Fruit fly (Drosophila melanogaster) whole organism, embryonic: ENCODE results near the gene ATPsynB.

Experiments used
- Bgb ChIP-seq: fragments of 200-800 bp; sonication (Bioruptor generic); IDR thresholded peaks from 2 replicates; pipeline ENCODE4 v1.3.6; 2022; ENCODE audit warnings: missing biosample characterization, missing genetic modification characterization; ENCODE audit not compliant: partially characterized antibody
- CG10267 ChIP-seq: fragments of 200-800 bp; sonication (Bioruptor generic); optimal IDR thresholded peaks from 2 replicates; lab custom pipeline; 2018; ENCODE audit warnings: missing biosample characterization, mild to moderate bottlenecking, missing genetic modification characterization, moderate library complexity
- CG10979 ChIP-seq: fragments of 200-800 bp; sonication (Bioruptor generic); optimal IDR thresholded peaks from 2 replicates; lab custom pipeline; 2018; ENCODE audit warnings: missing biosample characterization, mild to moderate bottlenecking, missing genetic modification characterization, moderate library complexity
- CG14014 ChIP-seq: fragments of 200-800 bp; sonication (Bioruptor generic); IDR thresholded peaks from 2 replicates; pipeline ENCODE4 v1.3.6; 2022; ENCODE audit warnings: missing biosample characterization, missing genetic modification characterization
- CG15011 ChIP-seq: fragments of 200-800 bp; sonication (Bioruptor generic); optimal IDR thresholded peaks from 3 replicates; lab custom pipeline; 2018; ENCODE audit warnings: missing biosample characterization, mild to moderate bottlenecking, missing genetic modification characterization
- CG15601 ChIP-seq: fragments of 200-800 bp; sonication (Bioruptor generic); optimal IDR thresholded peaks from 3 replicates; lab custom pipeline; 2019; ENCODE audit warnings: missing biosample characterization, mild to moderate bottlenecking, missing genetic modification characterization, moderate library complexity
- CG17612 ChIP-seq: fragments of 200-800 bp; sonication (Bioruptor generic); IDR thresholded peaks from 2 replicates; pipeline ENCODE4 v1.3.6; 2022; ENCODE audit warnings: missing biosample characterization, missing genetic modification characterization
- CG1832 ChIP-seq: fragments of 200-800 bp; sonication (Bioruptor generic); optimal IDR thresholded peaks from 2 replicates; lab custom pipeline; 2017; ENCODE audit warnings: missing biosample characterization, mild to moderate bottlenecking, missing genetic modification characterization, inconsistent platforms
- CG2889 ChIP-seq: fragments of 200-800 bp; sonication (Bioruptor generic); IDR thresholded peaks from 3 replicates; pipeline ENCODE4 v1.3.6; 2022; ENCODE audit warnings: missing biosample characterization, missing genetic modification characterization
- CG3995 ChIP-seq: fragments of 200-800 bp; sonication (Bioruptor generic); optimal IDR thresholded peaks from 3 replicates; lab custom pipeline; 2016; ENCODE audit warnings: missing biosample characterization, missing genetic modification characterization
- CG4360 ChIP-seq: fragments of 200-800 bp; sonication (Bioruptor generic); IDR thresholded peaks from 2 replicates; pipeline ENCODE4 v1.3.6; 2022; ENCODE audit warnings: missing biosample characterization, missing genetic modification characterization
- CG4617 ChIP-seq: fragments of 200-800 bp; sonication (Bioruptor generic); optimal IDR thresholded peaks from 3 replicates; lab custom pipeline; 2016; ENCODE audit warnings: missing biosample characterization, missing genetic modification characterization, borderline replicate concordance
- CG6175 ChIP-seq: fragments of 200-800 bp; sonication (Bioruptor generic); IDR thresholded peaks from 3 replicates; pipeline ENCODE4 v1.3.6; 2022; ENCODE audit warnings: missing biosample characterization, missing genetic modification characterization
- CG6813 ChIP-seq: fragments of 200-800 bp; sonication (Bioruptor generic); optimal IDR thresholded peaks from 2 replicates; lab custom pipeline; 2017; ENCODE audit warnings: missing biosample characterization, missing genetic modification characterization, mild to moderate bottlenecking, moderate library complexity, missing genetic modification reagents
- CG7839 ChIP-seq: fragments of 200-800 bp; sonication (Bioruptor generic); optimal IDR thresholded peaks from 3 replicates; lab custom pipeline; 2018; ENCODE audit warnings: missing biosample characterization, mild to moderate bottlenecking, missing genetic modification characterization, moderate library complexity
- CG7928 ChIP-seq: fragments of 200-800 bp; sonication (Bioruptor generic); optimal IDR thresholded peaks from 2 replicates; lab custom pipeline; 2017; ENCODE audit warnings: missing biosample characterization, mild to moderate bottlenecking, missing genetic modification characterization
- CrebB ChIP-seq: fragments of 200-800 bp; sonication (Bioruptor generic); optimal IDR thresholded peaks from 3 replicates; lab custom pipeline; 2018; ENCODE audit warnings: missing biosample characterization, mild to moderate bottlenecking, missing genetic modification characterization
- D ChIP-seq, 2 experiments: fragments of 200-800 bp in 1 of 2; fragments of >200 bp in 1 of 2; sonication (Bioruptor generic) in 1 of 2; optimal IDR thresholded peaks; 2 replicates in 1 of 2; 3 replicates in 1 of 2; lab custom pipeline; 2017; ENCODE audit warnings: mild to moderate bottlenecking in 1 of 2, missing biosample characterization in 1 of 2, missing genetic modification characterization in 1 of 2, missing genetic modification reagents in 1 of 2
- D19A ChIP-seq: fragments of 200-800 bp; optimal IDR thresholded peaks from 3 replicates; lab custom pipeline; 2019; ENCODE audit warnings: missing biosample characterization, mild to moderate bottlenecking, missing genetic modification characterization, moderate library complexity
- Dll ChIP-seq: fragments of 200-800 bp; sonication (Bioruptor generic); IDR thresholded peaks from 4 replicates; pipeline ENCODE4 v1.3.6; 2022; ENCODE audit warnings: missing biosample characterization, missing genetic modification characterization; ENCODE audit not compliant: partially characterized antibody
- Dref ChIP-seq: fragments of 200-800 bp; sonication (Bioruptor generic); IDR thresholded peaks from 2 replicates; pipeline ENCODE4 v1.3.6; 2022; ENCODE audit warnings: missing biosample characterization, missing genetic modification characterization
- HmgD ChIP-seq: fragments of 200-800 bp; sonication (Bioruptor generic); optimal IDR thresholded peaks from 3 replicates; lab custom pipeline; 2016; ENCODE audit warnings: missing biosample characterization, missing genetic modification characterization
- Jarid2 ChIP-seq: fragments of 200-800 bp; sonication (Bioruptor generic); optimal IDR thresholded peaks from 3 replicates; lab custom pipeline; 2017; ENCODE audit warnings: mild to moderate bottlenecking, missing biosample characterization, missing genetic modification reagents, missing genetic modification characterization
- Lim3 ChIP-seq: fragments of 200-800 bp; sonication (Bioruptor generic); IDR thresholded peaks from 2 replicates; pipeline ENCODE4 v1.3.6; 2022; ENCODE audit warnings: missing biosample characterization, missing genetic modification characterization
- MBD-R2 ChIP-seq: fragments of 200-800 bp; sonication (Bioruptor generic); IDR thresholded peaks from 2 replicates; pipeline ENCODE4 v1.3.6; 2022; ENCODE audit warnings: missing biosample characterization, missing genetic modification characterization
- MESR4 ChIP-seq: fragments of 200-800 bp; sonication (Bioruptor generic); optimal IDR thresholded peaks from 2 replicates; lab custom pipeline; 2018; ENCODE audit warnings: missing biosample characterization, mild to moderate bottlenecking, missing genetic modification characterization, moderate library complexity
- MTF-1 ChIP-seq: fragments of 200-800 bp; sonication (Bioruptor generic); optimal IDR thresholded peaks from 2 replicates; lab custom pipeline; 2018; ENCODE audit warnings: missing biosample characterization, mild to moderate bottlenecking, missing genetic modification characterization, borderline replicate concordance
- Med ChIP-seq: fragments of 200-800 bp; sonication (Bioruptor generic); peaks from one replicate; lab custom pipeline; 2016; ENCODE audit warnings: missing biosample characterization, missing genetic modification characterization, mild to moderate bottlenecking, inconsistent platforms, moderate library complexity
- Nf-YA ChIP-seq: fragments of 200-800 bp; sonication (Bioruptor generic); IDR thresholded peaks from 2 replicates; pipeline ENCODE4 v1.3.6; 2022; ENCODE audit warnings: missing biosample characterization, missing genetic modification characterization
- Opbp ChIP-seq: fragments of 200-800 bp; sonication (Bioruptor generic); IDR thresholded peaks from 3 replicates; pipeline ENCODE4 v1.3.6; 2022; ENCODE audit warnings: missing biosample characterization, missing genetic modification characterization; ENCODE audit not compliant: partially characterized antibody
- PHDP ChIP-seq: fragments of 200-800 bp; sonication (Bioruptor generic); optimal IDR thresholded peaks from 3 replicates; lab custom pipeline; 2018; ENCODE audit warnings: missing biosample characterization, mild to moderate bottlenecking, missing genetic modification characterization, moderate library complexity
- amos ChIP-seq: fragments of 200-800 bp; sonication (Bioruptor generic); IDR thresholded peaks from 2 replicates; pipeline ENCODE4 v1.3.6; 2022; ENCODE audit warnings: missing biosample characterization, missing genetic modification characterization; ENCODE audit not compliant: partially characterized antibody
- ash1 ChIP-seq: fragments of 200-800 bp; sonication (Bioruptor generic); optimal IDR thresholded peaks from 2 replicates; lab custom pipeline; 2018; ENCODE audit warnings: missing biosample characterization, mild to moderate bottlenecking, missing genetic modification characterization
- chif ChIP-seq, 2 experiments: fragments of 200-800 bp; sonication (Bioruptor generic); optimal IDR thresholded peaks; 3 replicates each; lab custom pipeline; 2016; ENCODE audit warnings: missing biosample characterization in 2 of 2, missing genetic modification characterization in 2 of 2
- ci ChIP-seq: fragments of 200-800 bp; sonication (Bioruptor generic); IDR thresholded peaks from 3 replicates; pipeline ENCODE4 v1.3.6; 2022; ENCODE audit warnings: missing biosample characterization, missing genetic modification characterization
- crol ChIP-seq: fragments of 200-800 bp; sonication (Bioruptor generic); IDR thresholded peaks from 2 replicates; pipeline ENCODE4 v1.3.6; 2022; ENCODE audit warnings: missing biosample characterization, missing genetic modification characterization
- gem ChIP-seq: fragments of 200-800 bp; sonication (Bioruptor generic); optimal IDR thresholded peaks from 2 replicates; lab custom pipeline; 2019; ENCODE audit warnings: missing biosample characterization, mild to moderate bottlenecking, missing genetic modification characterization, moderate library complexity
- hbn ChIP-seq: fragments of 200-800 bp; sonication (Bioruptor generic); IDR thresholded peaks from 2 replicates; pipeline ENCODE4 v1.3.6; 2022; ENCODE audit warnings: missing biosample characterization, missing genetic modification characterization; ENCODE audit not compliant: partially characterized antibody
- her ChIP-seq: fragments of 200-800 bp; sonication (Bioruptor generic); optimal IDR thresholded peaks from 2 replicates; lab custom pipeline; 2016; ENCODE audit warnings: missing biosample characterization, missing genetic modification characterization
- oc ChIP-seq: fragments of 200-800 bp; sonication (Bioruptor generic); optimal IDR thresholded peaks from 2 replicates; lab custom pipeline; 2018; ENCODE audit warnings: missing biosample characterization, mild to moderate bottlenecking, missing genetic modification characterization, moderate library complexity
- pzg ChIP-seq: fragments of 200-800 bp; sonication (Bioruptor generic); optimal IDR thresholded peaks from 3 replicates; lab custom pipeline; 2018; ENCODE audit warnings: missing biosample characterization, mild to moderate bottlenecking, missing genetic modification characterization, moderate library complexity
- sd ChIP-seq: fragments of 200-800 bp; sonication (Bioruptor generic); optimal IDR thresholded peaks from 3 replicates; lab custom pipeline; 2018; ENCODE audit warnings: missing biosample characterization, mild to moderate bottlenecking, missing genetic modification characterization, moderate library complexity
- sens ChIP-seq: fragments of 200-800 bp; sonication (Bioruptor generic); peaks from one replicate; lab custom pipeline; 2016; ENCODE audit warnings: missing biosample characterization, missing genetic modification characterization
- tap ChIP-seq: fragments of 200-800 bp; optimal IDR thresholded peaks from 3 replicates; lab custom pipeline; 2019; ENCODE audit warnings: missing biosample characterization, mild to moderate bottlenecking, missing genetic modification characterization, moderate library complexity
- tna ChIP-seq: fragments of 200-800 bp; sonication (Bioruptor generic); IDR thresholded peaks from 2 replicates; pipeline ENCODE4 v1.3.6; 2022; ENCODE audit warnings: missing biosample characterization, missing genetic modification characterization; ENCODE audit not compliant: partially characterized antibody
- tup ChIP-seq: fragments of 200-800 bp; sonication (Bioruptor generic); optimal IDR thresholded peaks from 2 replicates; lab custom pipeline; 2016; ENCODE audit warnings: missing biosample characterization, mild to moderate bottlenecking, missing genetic modification characterization, moderate library complexity
- vfl ChIP-seq: fragments of 200-800 bp; sonication (Bioruptor generic); optimal IDR thresholded peaks from 2 replicates; lab custom pipeline; 2016; ENCODE audit warnings: missing biosample characterization, missing genetic modification characterization
- vvl ChIP-seq: fragments of 200-800 bp; sonication (Bioruptor generic); IDR thresholded peaks from 2 replicates; pipeline ENCODE4 v1.3.6; 2022; ENCODE audit warnings: missing biosample characterization, missing genetic modification characterization
- zfh2 ChIP-seq: fragments of 200-800 bp; sonication (Bioruptor generic); optimal IDR thresholded peaks from 2 replicates; lab custom pipeline; 2016; ENCODE audit warnings: missing biosample characterization, missing genetic modification characterization

The ATPsynB gene

DNA sequence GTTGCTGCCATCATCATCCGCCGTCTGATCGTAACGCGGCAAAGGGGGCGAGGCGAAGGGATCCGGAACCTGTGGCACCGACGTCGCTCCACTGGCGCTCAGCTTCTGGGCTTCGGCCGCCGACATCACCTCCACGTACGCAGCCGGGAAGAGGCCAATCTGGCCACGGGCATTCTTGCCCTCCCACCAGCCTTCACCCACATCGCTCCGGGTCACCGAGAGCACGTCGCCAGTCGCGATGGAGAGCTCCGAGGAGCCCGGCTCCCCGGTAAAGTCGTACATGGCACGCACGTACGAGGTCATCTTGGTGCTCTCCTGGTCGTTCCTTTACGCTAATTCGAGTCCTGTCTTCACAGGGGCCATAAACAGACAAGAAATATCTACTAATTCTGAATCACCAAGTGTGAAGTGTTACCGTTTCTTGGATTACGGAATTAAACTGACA, 16.4 kb upstream of the ATPsynB start, which contains the start of gene SH3PX1:
TSS of gene SH3PX1 (minus strand) at position 445 of the 445 bp plus-strand sequence.
- TF ChIP-seq CG6175 (GFP tag; lab: Robert Waterston, UW) (no peak), HmgD (GFP tag; lab: Kevin White, UChicago) (peak; percentile 1), CG3995 (GFP tag; lab: Kevin White, UChicago) (no peak), D19A (tag; lab: Kevin White, UChicago) (no peak), CG4617 (GFP tag; lab: Kevin White, UChicago) (peak; percentile 48), CG15601 (tag; lab: Kevin White, UChicago) (no peak), zfh2 (GFP tag; lab: Kevin White, UChicago) (no peak), her (GFP tag; lab: Kevin White, UChicago) (peak; percentile 11), CrebB (tag; lab: Kevin White, UChicago) (no peak), D (optimal IDR thresholded peaks at IDR 0.05; lab: Kevin White, UChicago) (peak; percentile 6), D (GFP tag; optimal IDR thresholded peaks at IDR 0.05; lab: Kevin White, UChicago) (no peak), vfl (GFP tag; lab: Kevin White, UChicago) (no peak), sens (GFP tag; lab: Kevin White, UChicago) (peak; percentile 63), CG6813 (GFP tag; lab: Kevin White, UChicago) (no peak), Opbp (0 out of 3 replicates have a peak, but pooled peaks have one; percentile 23), chif (GFP tag; optimal IDR thresholded peaks at IDR 0.05; lab: Kevin White, UChicago) (no peak), tna (GFP tag; lab: Robert Waterston, UW) (0 out of 2 replicates have a peak, but pooled peaks have one; percentile 36), amos (GFP tag; lab: Robert Waterston, UW) (peak; percentile 13; the same call in 1 of the 2 replicates), hbn (GFP tag; lab: Robert Waterston, UW) (0 out of 2 replicates have a peak, but pooled peaks have one; percentile 26), Med (GFP tag; lab: Kevin White, UChicago) (peak; percentile 86), CG10979 (tag; lab: Kevin White, UChicago) (no peak), Jarid2 (GFP tag; lab: Kevin White, UChicago) (peak; percentile 38), Bgb (peak; percentile 51; the same call in 1 of the 2 replicates), gem (tag; lab: Kevin White, UChicago) (no peak), CG4360 (GFP tag; lab: Robert Waterston, UW) (0 out of 2 replicates have a peak, but pooled peaks have one; percentile 12), tup (GFP tag; lab: Kevin White, UChicago) (no peak), CG10267 (no peak), ci (GFP tag; lab: Robert Waterston, UW) (no peak), CG17612 (GFP tag; lab: Robert Waterston, UW) (no peak), PHDP (tag; lab: Kevin White, UChicago) (no peak), tap (tag; lab: Kevin White, UChicago) (no peak), pzg (GFP tag; lab: Kevin White, UChicago) (peak; percentile 32), CG7928 (GFP tag; lab: Kevin White, UChicago) (no peak), ash1 (no peak), vvl (no peak), CG14014 (GFP tag; lab: Robert Waterston, UW) (no peak), crol (GFP tag; lab: Robert Waterston, UW) (0 out of 2 replicates have a peak, but pooled peaks have one; percentile 47), Dref (GFP tag; lab: Robert Waterston, UW) (peak; percentile 39; the same call in 1 of the 2 replicates), oc (tag; lab: Kevin White, UChicago) (no peak), sd (tag; lab: Kevin White, UChicago) (no peak), CG2889 (GFP tag; lab: Robert Waterston, UW) (no peak), CG7839 (tag; lab: Kevin White, UChicago) (no peak), MESR4 (GFP tag; lab: Kevin White, UChicago) (peak; percentile 97), Nf-YA (GFP tag; lab: Robert Waterston, UW) (no peak), CG15011 (GFP tag; lab: Kevin White, UChicago) (no peak), MTF-1 (GFP tag; lab: Kevin White, UChicago) (no peak), Lim3 (no peak), Dll (GFP tag; lab: Robert Waterston, UW) (no peak), CG1832 (no peak), MBD-R2 (GFP tag; lab: Robert Waterston, UW) (peak; percentile 41)
